Worm (Caenorhabditis elegans) whole organism, early embryonic: ENCODE results near the gene C34E10.12.

Experiments
- B0310.2 ChIP-seq: sonication (generic microtip); optimal IDR thresholded peaks from 2 replicates; lab custom pipeline; 2016; ENCODE audit warnings: mild to moderate bottlenecking, missing genetic modification characterization, missing compliant biosample characterization
- F13C5.2 ChIP-seq: sonication (generic microtip); optimal IDR thresholded peaks from 2 replicates; lab custom pipeline; 2017; ENCODE audit warnings: mild to moderate bottlenecking, missing genetic modification characterization, inconsistent platforms, missing compliant biosample characterization
- aly-1 ChIP-seq: sonication (generic microtip); optimal IDR thresholded peaks from 2 replicates; lab custom pipeline; 2016; ENCODE audit warnings: missing genetic modification characterization, missing compliant biosample characterization
- ama-1 ChIP-seq: fragments of 150-350 bp; optimal IDR thresholded peaks from 2 replicates; lab custom pipeline; 2014
- ceh-13 ChIP-seq: fragments of 200-800 bp; sonication (Bioruptor generic); optimal IDR thresholded peaks from 2 replicates; lab custom pipeline; 2018; ENCODE audit warnings: mild to moderate bottlenecking, missing genetic modification characterization, missing compliant biosample characterization
- ceh-36 ChIP-seq: sonication (generic microtip); optimal IDR thresholded peaks from 2 replicates; lab custom pipeline; 2016; ENCODE audit warnings: missing genetic modification characterization, inconsistent platforms, missing compliant biosample characterization
- ets-7 ChIP-seq: sonication (generic microtip); optimal IDR thresholded peaks from 2 replicates; lab custom pipeline; 2016; ENCODE audit warnings: missing genotype, missing genetic modification characterization, missing compliant biosample characterization
- flt-1 ChIP-seq: fragments of 200-800 bp; sonication (Bioruptor generic); IDR thresholded peaks from 2 replicates; pipeline ENCODE4 v1.3.6; 2022; ENCODE audit warnings: missing genetic modification characterization, missing compliant biosample characterization
- hmbx-1 ChIP-seq: sonication (generic microtip); optimal IDR thresholded peaks from 2 replicates; lab custom pipeline; 2016; ENCODE audit warnings: mild to moderate bottlenecking, missing genetic modification characterization, missing compliant biosample characterization
- hmg-4 ChIP-seq: fragments of 200-800 bp; sonication (Bioruptor generic); optimal IDR thresholded peaks from 2 replicates; lab custom pipeline; 2018; ENCODE audit warnings: mild to moderate bottlenecking, missing genetic modification characterization, missing compliant biosample characterization
- hnd-1 ChIP-seq: sonication (generic microtip); optimal IDR thresholded peaks from 2 replicates; lab custom pipeline; 2016; ENCODE audit warnings: missing genetic modification characterization, missing compliant biosample characterization
- pes-1 ChIP-seq: fragments of 200-800 bp; sonication (Bioruptor generic); IDR thresholded peaks from 2 replicates; pipeline ENCODE4 v1.3.6; 2022; ENCODE audit warnings: missing genetic modification reagents, missing genetic modification characterization, missing compliant biosample characterization
- scrt-1 ChIP-seq: fragments of 200-800 bp; sonication (Bioruptor generic); IDR thresholded peaks from 2 replicates; pipeline ENCODE4 v1.3.6; 2022; ENCODE audit warnings: missing genetic modification characterization, missing compliant biosample characterization
- sea-1 ChIP-seq: fragments of 200-800 bp; sonication (Bioruptor generic); conservative IDR thresholded peaks from 2 replicates; pipeline ENCODE4 v1.3.6; 2022; ENCODE audit warnings: missing genetic modification characterization, missing compliant biosample characterization
- tbx-11 ChIP-seq: fragments of 200-800 bp; sonication (Bioruptor generic); IDR thresholded peaks from 2 replicates; pipeline ENCODE4 v1.3.6; 2022; ENCODE audit warnings: missing genetic modification characterization, missing compliant biosample characterization
- tbx-37 ChIP-seq: fragments of 200-800 bp; sonication (Bioruptor generic); conservative IDR thresholded peaks from 2 replicates; pipeline ENCODE4 v1.3.6; 2022; ENCODE audit warnings: missing genetic modification reagents, missing genetic modification characterization, missing compliant biosample characterization
- tra-4 ChIP-seq: sonication (generic microtip); optimal IDR thresholded peaks from 2 replicates; lab custom pipeline; 2017; ENCODE audit warnings: missing genetic modification characterization, missing compliant biosample characterization

The C34E10.12 gene

DNA sequence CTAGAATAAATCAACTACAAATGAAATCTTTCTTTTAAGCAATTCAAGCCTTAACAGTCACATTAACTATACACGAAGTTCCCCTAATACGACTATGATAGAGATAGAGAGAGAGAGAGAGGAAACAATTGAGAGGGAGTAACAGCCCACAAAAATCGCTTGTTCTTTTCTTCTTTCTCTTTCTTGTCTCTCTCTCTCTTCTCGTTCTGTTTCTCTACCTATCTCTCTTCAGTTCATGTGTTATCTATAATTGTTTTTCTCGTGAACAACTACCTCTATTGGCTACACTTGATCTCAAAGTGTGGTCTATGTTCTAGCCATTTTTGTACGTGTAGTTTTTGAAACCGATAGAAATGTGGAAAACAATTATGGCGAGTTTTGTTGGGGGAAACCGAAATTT lies 25.0 kb downstream of the C34E10.12 start:
- no peak for TF ChIP-seq tbx-37
- no peak for TF ChIP-seq tbx-11
- no peak for TF ChIP-seq F13C5.2 (tag; lab: Kevin White, UChicago)
- TF ChIP-seq ets-7 (tag; lab: Kevin White, UChicago) = no peak
- no peak for TF ChIP-seq tra-4 (tag; lab: Kevin White, UChicago)
- no peak for TF ChIP-seq scrt-1 (GFP tag; lab: Robert Waterston, UW)
- no peak for TF ChIP-seq B0310.2 (tag; lab: Kevin White, UChicago)
- TF ChIP-seq ceh-36 = no peak
- no peak for TF ChIP-seq sea-1
- no peak for TF ChIP-seq hnd-1 (tag; lab: Kevin White, UChicago)
- TF ChIP-seq ama-1 (lab: Kevin White, UChicago) = no peak
- TF ChIP-seq aly-1 (tag; lab: Kevin White, UChicago) = no peak
- TF ChIP-seq flt-1 (GFP tag; lab: Robert Waterston, UW) = no peak
- no peak for TF ChIP-seq hmg-4 (GFP tag; lab: Kevin White, UChicago)
- TF ChIP-seq hmbx-1 (tag; lab: Kevin White, UChicago) = no peak

ce11 chrIII:5201267-5201666 lies 26.4 kb downstream of the C34E10.12 start:
- TF ChIP-seq tbx-11 = no peak
- TF ChIP-seq aly-1 (tag; lab: Kevin White, UChicago) = no peak
- TF ChIP-seq B0310.2 (tag; lab: Kevin White, UChicago) = no peak
- no peak for TF ChIP-seq hmbx-1 (tag; lab: Kevin White, UChicago)
- no peak for TF ChIP-seq hnd-1 (tag; lab: Kevin White, UChicago)
- no peak for TF ChIP-seq scrt-1 (GFP tag; lab: Robert Waterston, UW)
- TF ChIP-seq ceh-36 = no peak
- no peak for TF ChIP-seq F13C5.2 (tag; lab: Kevin White, UChicago)
- no peak for TF ChIP-seq ceh-13 (GFP tag; lab: Kevin White, UChicago)
- no peak for TF ChIP-seq ama-1 (lab: Kevin White, UChicago)
- no peak for TF ChIP-seq hmg-4 (GFP tag; lab: Kevin White, UChicago)
- no peak for TF ChIP-seq sea-1
- no peak for TF ChIP-seq pes-1 (GFP tag; lab: Robert Waterston, UW)
- no peak for TF ChIP-seq tbx-37
- no peak for TF ChIP-seq ets-7 (tag; lab: Kevin White, UChicago)
- no peak for TF ChIP-seq flt-1 (GFP tag; lab: Robert Waterston, UW)
- no peak for TF ChIP-seq tra-4 (tag; lab: Kevin White, UChicago)

DNA sequence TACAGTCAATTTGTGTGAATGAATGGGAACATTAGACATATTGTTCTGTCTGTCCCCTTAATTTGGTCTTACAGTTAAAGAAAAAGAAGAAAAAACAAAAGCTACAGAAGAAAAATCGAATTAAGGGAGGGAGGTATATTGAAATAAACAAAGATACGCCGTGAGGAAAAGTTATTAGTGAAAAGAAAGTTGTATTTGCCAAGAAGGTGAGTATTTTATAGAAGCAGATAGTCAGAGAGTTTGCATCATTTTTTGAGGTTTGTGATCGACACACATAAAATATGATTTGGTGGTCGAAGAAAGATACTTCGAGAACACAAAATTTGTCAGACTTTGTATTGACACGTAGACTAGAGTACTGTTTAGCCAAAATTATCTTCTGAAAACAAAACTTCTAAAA lies 27.3 kb downstream of the C34E10.12 start:
- TF ChIP-seq aly-1 (tag; lab: Kevin White, UChicago) = no peak
- TF ChIP-seq F13C5.2 (tag; lab: Kevin White, UChicago) = no peak
- TF ChIP-seq hmg-4 (GFP tag; lab: Kevin White, UChicago) = no peak
- no peak for TF ChIP-seq tbx-37
- TF ChIP-seq tra-4 (tag; lab: Kevin White, UChicago) = no peak
- TF ChIP-seq hmbx-1 (tag; lab: Kevin White, UChicago) = no peak
- TF ChIP-seq B0310.2 (tag; lab: Kevin White, UChicago) = no peak
- no peak for TF ChIP-seq scrt-1 (GFP tag; lab: Robert Waterston, UW)
- no peak for TF ChIP-seq ama-1 (lab: Kevin White, UChicago)
- TF ChIP-seq tbx-11 = no peak
- TF ChIP-seq flt-1 (GFP tag; lab: Robert Waterston, UW) = no peak
- no peak for TF ChIP-seq ceh-13 (GFP tag; lab: Kevin White, UChicago)
- no peak for TF ChIP-seq ceh-36
- no peak for TF ChIP-seq ets-7 (tag; lab: Kevin White, UChicago)
- TF ChIP-seq sea-1 = no peak
- TF ChIP-seq pes-1 (GFP tag; lab: Robert Waterston, UW) = no peak

DNA sequence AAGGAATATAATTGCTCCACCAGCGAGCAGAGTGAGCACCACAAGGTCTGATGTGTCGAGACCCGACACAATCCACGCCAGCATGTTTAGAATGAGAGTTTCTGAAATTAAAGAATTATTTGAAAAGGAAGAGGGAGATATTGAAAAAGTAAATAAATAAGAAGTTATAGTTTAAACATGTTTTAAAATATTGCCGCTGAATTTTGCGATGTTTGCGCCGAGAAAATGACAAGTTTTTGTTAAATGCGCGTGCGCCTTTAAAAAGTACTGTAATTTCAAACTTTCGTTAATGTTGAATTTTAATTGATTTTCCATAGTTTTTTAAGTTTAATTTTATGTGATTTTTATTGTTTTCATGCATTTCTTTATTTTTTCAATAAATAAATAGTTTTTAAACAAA lies 28.1 kb downstream of the C34E10.12 start, which contains the start of gene emb-8:
TSS of gene emb-8 (minus strand) at position 101 of the 400 bp plus-strand sequence.
- no peak for TF ChIP-seq ceh-13 (GFP tag; lab: Kevin White, UChicago)
- no peak for TF ChIP-seq tra-4 (tag; lab: Kevin White, UChicago)
- TF ChIP-seq tbx-37 = no peak
- no peak for TF ChIP-seq scrt-1 (GFP tag; lab: Robert Waterston, UW)
- TF ChIP-seq B0310.2 (tag; lab: Kevin White, UChicago) = no peak
- no peak for TF ChIP-seq hmg-4 (GFP tag; lab: Kevin White, UChicago)

ce11 chrIII:5196298-5197045 lies 31.2 kb downstream of the C34E10.12 start:
- TF ChIP-seq ama-1 (lab: Kevin White, UChicago) (no peak), flt-1 (GFP tag; lab: Robert Waterston, UW) (no peak), ceh-13 (GFP tag; lab: Kevin White, UChicago) (no peak), aly-1 (tag; lab: Kevin White, UChicago) (no peak), sea-1 (no peak), F13C5.2 (tag; lab: Kevin White, UChicago) (no peak), hmbx-1 (tag; lab: Kevin White, UChicago) (no peak), pes-1 (GFP tag; lab: Robert Waterston, UW) (no peak), ets-7 (tag; lab: Kevin White, UChicago) (no peak), B0310.2 (tag; lab: Kevin White, UChicago) (no peak), tbx-11 (no peak)

DNA sequence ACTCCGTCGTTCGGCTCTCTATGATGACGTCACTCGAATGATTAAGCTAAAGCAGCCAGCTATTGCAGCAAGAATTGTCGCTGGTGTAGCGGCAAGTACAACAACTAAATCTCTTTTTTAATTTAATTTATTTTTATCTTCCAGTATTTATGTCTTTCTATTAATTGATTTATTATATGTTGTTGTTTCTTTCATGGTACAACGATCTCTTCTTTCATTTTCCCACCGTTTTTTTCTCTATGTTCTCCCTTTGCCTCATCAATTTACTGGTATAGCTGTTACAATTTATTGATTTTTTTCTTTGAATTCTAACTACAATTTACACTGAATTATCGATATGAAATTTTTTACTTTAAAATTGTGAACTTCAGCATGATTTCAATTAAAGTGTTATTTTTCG lies 32.0 kb downstream of the C34E10.12 start, which contains the start of gene moc-6:
TSS of gene moc-6 (plus strand) at position 301 of the 400 bp plus-strand sequence.
- TF ChIP-seq ceh-36 (no peak), ama-1 (lab: Kevin White, UChicago) (no peak), hmbx-1 (tag; lab: Kevin White, UChicago) (no peak), pes-1 (GFP tag; lab: Robert Waterston, UW) (no peak), tra-4 (tag; lab: Kevin White, UChicago) (no peak), B0310.2 (tag; lab: Kevin White, UChicago) (no peak), hmg-4 (GFP tag; lab: Kevin White, UChicago) (no peak), flt-1 (GFP tag; lab: Robert Waterston, UW) (no peak), aly-1 (tag; lab: Kevin White, UChicago) (no peak), F13C5.2 (tag; lab: Kevin White, UChicago) (no peak)
